Worm (Caenorhabditis elegans) whole organism, early embryonic: Measurements from ENCODE around the gene C15C8.6.

Source experiments
- ama-1 ChIP-seq: fragments of 150-350 bp; optimal IDR thresholded peaks from 2 replicates; lab custom pipeline; 2014
- ceh-36 ChIP-seq: sonication (generic microtip); optimal IDR thresholded peaks from 2 replicates; lab custom pipeline; 2016; ENCODE audit warnings: missing genetic modification characterization, inconsistent platforms, missing compliant biosample characterization
- hmbx-1 ChIP-seq: sonication (generic microtip); optimal IDR thresholded peaks from 2 replicates; lab custom pipeline; 2016; ENCODE audit warnings: mild to moderate bottlenecking, missing genetic modification characterization, missing compliant biosample characterization
- tbx-11 ChIP-seq: fragments of 200-800 bp; sonication (Bioruptor generic); IDR thresholded peaks from 2 replicates; pipeline ENCODE4 v1.3.6; 2022; ENCODE audit warnings: missing genetic modification characterization, missing compliant biosample characterization
- tbx-37 ChIP-seq: fragments of 200-800 bp; sonication (Bioruptor generic); conservative IDR thresholded peaks from 2 replicates; pipeline ENCODE4 v1.3.6; 2022; ENCODE audit warnings: missing genetic modification reagents, missing genetic modification characterization, missing compliant biosample characterization

DNA sequence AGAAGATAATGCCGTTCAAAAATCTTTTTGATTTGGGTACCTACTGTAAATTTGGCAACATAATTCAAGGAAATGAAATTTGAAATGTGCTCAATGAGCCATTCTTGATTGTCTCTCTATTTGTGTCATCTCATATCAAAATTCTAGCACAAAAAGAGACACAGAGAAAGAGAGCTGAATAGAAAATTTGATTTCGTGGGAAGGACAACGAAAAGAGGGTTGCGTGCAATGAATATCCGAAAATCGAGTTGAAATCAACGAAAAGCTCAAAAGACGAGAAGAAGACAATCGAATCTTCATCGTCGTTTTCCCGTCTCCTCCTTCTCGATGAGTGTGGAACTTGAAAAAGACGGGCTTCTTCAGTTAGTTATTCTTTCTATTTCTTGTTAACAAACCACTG, 3.5 kb downstream of the C15C8.6 start, which contains the start of gene C15C8.5:
- TF ChIP-seq ama-1 (lab: Kevin White, UChicago): no peak
- no peak for TF ChIP-seq tbx-11
- TF ChIP-seq tbx-37 (GFP tag; lab: Robert Waterston, UW): no peak
- TF ChIP-seq ceh-36 (tag; lab: Kevin White, UChicago): no peak
- TF ChIP-seq hmbx-1 (tag; lab: Kevin White, UChicago): no peak
